Fruit fly (Drosophila melanogaster) whole organism, prepupa: ENCODE measurements around the gene CG5568.

ENCODE experiments used
- Blimp-1 ChIP-seq: fragments of 200-800 bp; sonication (Bioruptor generic); optimal IDR thresholded peaks from 3 replicates; lab custom pipeline; 2017; ENCODE audit warnings: missing biosample characterization, missing genetic modification characterization, mild to moderate bottlenecking, moderate library complexity, missing genetic modification reagents
- CG11294 ChIP-seq: fragments of 200-800 bp; sonication (Bioruptor generic); IDR thresholded peaks from 2 replicates; pipeline ENCODE4 v1.3.6; 2022; ENCODE audit warnings: missing biosample characterization, missing genetic modification characterization
- CG11762 ChIP-seq: fragments of 200-800 bp; sonication (Bioruptor generic); optimal IDR thresholded peaks from 3 replicates; lab custom pipeline; 2016; ENCODE audit warnings: missing biosample characterization, missing genetic modification characterization; ENCODE audit not compliant: insufficient read depth
- CG11902 ChIP-seq: fragments of 200-800 bp; sonication (Bioruptor generic); optimal IDR thresholded peaks from 3 replicates; lab custom pipeline; 2016; ENCODE audit warnings: missing biosample characterization, missing genetic modification characterization
- CG15336 ChIP-seq: fragments of 200-800 bp; sonication (Bioruptor generic); IDR thresholded peaks from 2 replicates; pipeline ENCODE4 v1.3.6; 2022; ENCODE audit warnings: missing biosample characterization, missing genetic modification characterization
- CG1621 ChIP-seq: fragments of 200-800 bp; sonication (Bioruptor generic); optimal IDR thresholded peaks from 3 replicates; lab custom pipeline; 2018; ENCODE audit warnings: missing biosample characterization, mild to moderate bottlenecking, missing genetic modification characterization
- CG16779 ChIP-seq: fragments of 200-800 bp; sonication (Bioruptor generic); optimal IDR thresholded peaks from 3 replicates; lab custom pipeline; 2017; ENCODE audit warnings: missing biosample characterization, mild to moderate bottlenecking, missing genetic modification characterization
- CG3032 ChIP-seq: fragments of 200-800 bp; optimal IDR thresholded peaks from 2 replicates; lab custom pipeline; 2019; ENCODE audit warnings: missing biosample characterization, mild to moderate bottlenecking, missing genetic modification characterization, moderate library complexity
- CG31627 ChIP-seq: fragments of 200-800 bp; sonication (Bioruptor generic); optimal IDR thresholded peaks from 3 replicates; lab custom pipeline; 2016; ENCODE audit warnings: missing biosample characterization, missing genetic modification characterization
- CG32006 ChIP-seq: fragments of 200-800 bp; sonication (Bioruptor generic); optimal IDR thresholded peaks from 3 replicates; lab custom pipeline; 2017; ENCODE audit warnings: missing biosample characterization, mild to moderate bottlenecking, missing genetic modification characterization
- CG34406 ChIP-seq: fragments of 200-800 bp; sonication (Bioruptor generic); optimal IDR thresholded peaks from 3 replicates; lab custom pipeline; 2016; ENCODE audit warnings: missing biosample characterization, missing genetic modification characterization
- CG3919 ChIP-seq: fragments of 200-800 bp; sonication (Bioruptor generic); optimal IDR thresholded peaks from 3 replicates; lab custom pipeline; 2016; ENCODE audit warnings: missing biosample characterization, missing genetic modification characterization
- CG4318 ChIP-seq: fragments of 200-800 bp; sonication (Bioruptor generic); optimal IDR thresholded peaks from 3 replicates; lab custom pipeline; 2017; ENCODE audit warnings: missing biosample characterization, mild to moderate bottlenecking, missing genetic modification characterization
- CG6276 ChIP-seq: fragments of 200-800 bp; sonication (Bioruptor generic); optimal IDR thresholded peaks from 2 replicates; lab custom pipeline; 2017; ENCODE audit warnings: missing biosample characterization, mild to moderate bottlenecking, missing genetic modification characterization
- CG6808 ChIP-seq: fragments of 200-800 bp; sonication (Bioruptor generic); optimal IDR thresholded peaks from 3 replicates; lab custom pipeline; 2017; ENCODE audit warnings: missing biosample characterization, missing genetic modification characterization, mild to moderate bottlenecking, moderate library complexity, missing genetic modification reagents
- CG6854 ChIP-seq: fragments of 200-800 bp; sonication (Bioruptor generic); optimal IDR thresholded peaks from 2 replicates; lab custom pipeline; 2017; ENCODE audit warnings: missing biosample characterization, mild to moderate bottlenecking, missing genetic modification characterization
- CG7368 ChIP-seq: fragments of 200-800 bp; sonication (Bioruptor generic); optimal IDR thresholded peaks from 3 replicates; lab custom pipeline; 2016; ENCODE audit warnings: missing biosample characterization, missing genetic modification characterization
- CG8632 ChIP-seq: fragments of 200-800 bp; sonication (Bioruptor generic); optimal IDR thresholded peaks from 3 replicates; lab custom pipeline; 2016; ENCODE audit warnings: missing biosample characterization, missing genetic modification characterization
- CG9139 ChIP-seq: fragments of 200-800 bp; sonication (Bioruptor generic); optimal IDR thresholded peaks from 3 replicates; lab custom pipeline; 2017; ENCODE audit warnings: missing biosample characterization, mild to moderate bottlenecking, missing genetic modification characterization
- Ets21C ChIP-seq: fragments of 200-800 bp; sonication (Bioruptor generic); optimal IDR thresholded peaks from 3 replicates; lab custom pipeline; 2016; ENCODE audit warnings: missing biosample characterization, missing genetic modification characterization
- Hr38 ChIP-seq: sonication (Bioruptor generic); optimal IDR thresholded peaks from 2 replicates; lab custom pipeline; 2016; ENCODE audit warnings: missing biosample characterization, missing genetic modification characterization
- Hr39 ChIP-seq: fragments of 200-800 bp; sonication (Bioruptor generic); optimal IDR thresholded peaks from 2 replicates; lab custom pipeline; 2016; ENCODE audit warnings: missing biosample characterization, missing genetic modification characterization
- Hr4 ChIP-seq: fragments of 200-800 bp; sonication (Bioruptor generic); optimal IDR thresholded peaks from 3 replicates; lab custom pipeline; 2016; ENCODE audit warnings: missing biosample characterization, missing genetic modification characterization
- Lpt ChIP-seq: fragments of 200-800 bp; sonication (Bioruptor generic); optimal IDR thresholded peaks from 3 replicates; lab custom pipeline; 2016; ENCODE audit warnings: missing biosample characterization, missing genetic modification characterization
- Met ChIP-seq: fragments of 200-800 bp; sonication (Bioruptor generic); optimal IDR thresholded peaks from 3 replicates; lab custom pipeline; 2016; ENCODE audit warnings: missing biosample characterization, missing genetic modification characterization
- Smox ChIP-seq: fragments of 200-800 bp; sonication (Bioruptor generic); optimal IDR thresholded peaks from 3 replicates; lab custom pipeline; 2016; ENCODE audit warnings: missing biosample characterization, missing genetic modification characterization
- Sox102F ChIP-seq: fragments of 200-800 bp; sonication (Bioruptor generic); optimal IDR thresholded peaks from 2 replicates; lab custom pipeline; 2016; ENCODE audit warnings: missing biosample characterization, mild to moderate bottlenecking, missing genetic modification characterization
- Sox14 ChIP-seq: fragments of 200-800 bp; sonication (Bioruptor generic); optimal IDR thresholded peaks from 3 replicates; lab custom pipeline; 2016; ENCODE audit warnings: missing biosample characterization, missing genetic modification characterization
- Sox15 ChIP-seq: fragments of 200-800 bp; sonication (Bioruptor generic); optimal IDR thresholded peaks from 3 replicates; lab custom pipeline; 2016; ENCODE audit warnings: missing biosample characterization, missing genetic modification characterization
- achi ChIP-seq: fragments of 200-800 bp; sonication (Bioruptor generic); optimal IDR thresholded peaks from 3 replicates; lab custom pipeline; 2016; ENCODE audit warnings: missing biosample characterization, missing genetic modification characterization
- acj6 ChIP-seq: fragments of 200-800 bp; sonication (Bioruptor generic); optimal IDR thresholded peaks from 3 replicates; lab custom pipeline; 2016; ENCODE audit warnings: missing biosample characterization, missing genetic modification characterization
- cyc ChIP-seq: fragments of 200-800 bp; sonication (Bioruptor generic); optimal IDR thresholded peaks from 3 replicates; lab custom pipeline; 2016; ENCODE audit warnings: missing biosample characterization, missing genetic modification characterization
- dac ChIP-seq: fragments of 200-800 bp; sonication (Bioruptor generic); optimal IDR thresholded peaks from 2 replicates; lab custom pipeline; 2017; ENCODE audit warnings: missing biosample characterization, mild to moderate bottlenecking, missing genetic modification characterization
- dsx ChIP-seq: fragments of 200-800 bp; optimal IDR thresholded peaks from 3 replicates; lab custom pipeline; 2019; ENCODE audit warnings: missing biosample characterization, mild to moderate bottlenecking, missing genetic modification characterization, moderate library complexity; ENCODE audit not compliant: poor library complexity, severe bottlenecking
- eg ChIP-seq: fragments of 200-800 bp; sonication (Bioruptor generic); IDR thresholded peaks from 3 replicates; pipeline ENCODE4 v1.3.6; 2022; ENCODE audit warnings: missing biosample characterization, missing genetic modification characterization
- esn ChIP-seq: fragments of 200-800 bp; sonication (Bioruptor generic); optimal IDR thresholded peaks from 2 replicates; lab custom pipeline; 2016; ENCODE audit warnings: missing biosample characterization, mild to moderate bottlenecking, missing genetic modification characterization, moderate library complexity
- fd59A ChIP-seq: fragments of 200-800 bp; sonication (Bioruptor generic); optimal IDR thresholded peaks from 2 replicates; lab custom pipeline; 2017; ENCODE audit warnings: missing biosample characterization, mild to moderate bottlenecking, missing genetic modification characterization, missing genetic modification reagents
- fd85E ChIP-seq: fragments of 200-800 bp; sonication (Bioruptor generic); optimal IDR thresholded peaks from 3 replicates; lab custom pipeline; 2016; ENCODE audit warnings: missing biosample characterization, missing genetic modification characterization
- fkh ChIP-seq: fragments of 200-800 bp; sonication (Bioruptor generic); optimal IDR thresholded peaks from 3 replicates; lab custom pipeline; 2017; ENCODE audit warnings: missing biosample characterization, mild to moderate bottlenecking, missing genetic modification characterization, moderate library complexity
- lz ChIP-seq: fragments of 200-800 bp; sonication (Bioruptor generic); optimal IDR thresholded peaks from 3 replicates; lab custom pipeline; 2016; ENCODE audit warnings: missing biosample characterization, missing genetic modification characterization
- net ChIP-seq: fragments of 200-800 bp; sonication (Bioruptor generic); optimal IDR thresholded peaks from 3 replicates; lab custom pipeline; 2016; ENCODE audit warnings: missing biosample characterization, missing genetic modification characterization
- spab ChIP-seq: fragments of 200-800 bp; sonication (Bioruptor generic); optimal IDR thresholded peaks from 2 replicates; lab custom pipeline; 2017; ENCODE audit warnings: missing biosample characterization, mild to moderate bottlenecking, missing genetic modification characterization, missing genetic modification reagents
- ss ChIP-seq, 2 experiments: fragments of 200-800 bp; sonication (Bioruptor generic); optimal IDR thresholded peaks; 2 replicates in 1 of 2; 3 replicates in 1 of 2; lab custom pipeline; 2017 to 2018; ENCODE audit warnings: mild to moderate bottlenecking in 2 of 2, missing biosample characterization in 2 of 2, missing genetic modification characterization in 2 of 2, moderate library complexity in 1 of 2
- svp ChIP-seq: fragments of 200-800 bp; sonication (Bioruptor generic); peaks from one replicate; lab custom pipeline; 2016; ENCODE audit warnings: missing biosample characterization, missing genetic modification characterization
- vri ChIP-seq: fragments of 200-800 bp; sonication (Bioruptor generic); optimal IDR thresholded peaks from 3 replicates; lab custom pipeline; 2016; ENCODE audit warnings: missing biosample characterization, mild to moderate bottlenecking, missing genetic modification characterization

Gene CG5568

dm6 chr3L:5840847-5841246, 30.5 kb upstream of the CG5568 start (continued):
- TF ChIP-seq Sox15 (GFP tag; lab: Kevin White, UChicago) (no peak), CG9139 (GFP tag; lab: Kevin White, UChicago) (no peak), CG6808 (GFP tag; lab: Kevin White, UChicago) (no peak), Met (no peak), CG6276 (GFP tag; lab: Kevin White, UChicago) (no peak), CG16779 (tag; lab: Kevin White, UChicago) (no peak), fd59A (GFP tag; lab: Kevin White, UChicago) (no peak), esn (peak; percentile 32), Hr38 (GFP tag; lab: Kevin White, UChicago) (no peak), acj6 (GFP tag; lab: Kevin White, UChicago) (peak; percentile 27), fd85E (GFP tag; lab: Kevin White, UChicago) (no peak), cyc (GFP tag; lab: Kevin White, UChicago) (peak; percentile 40), CG3919 (peak; percentile 4), spab (peak; percentile 4), CG4318 (no peak), Hr39 (GFP tag; lab: Kevin White, UChicago) (peak; percentile 7), Smox (GFP tag; lab: Kevin White, UChicago) (peak; percentile 19), lz (GFP tag; lab: Kevin White, UChicago) (peak; percentile 20), Blimp-1 (GFP tag; lab: Kevin White, UChicago) (no peak), svp (GFP tag; lab: Kevin White, UChicago) (peak; percentile 53), Hr4 (no peak)

dm6 chr3L:5843895-5844576, 27.3 kb upstream of the CG5568 start:
- peak; percentile 69 for TF ChIP-seq svp (GFP tag; lab: Kevin White, UChicago)
- peak; percentile 10 for TF ChIP-seq net (GFP tag; lab: Kevin White, UChicago)
- peak; percentile 11; the same call in 1 of the 2 replicates for TF ChIP-seq CG15336
- peak; percentile 16 for TF ChIP-seq CG6276 (GFP tag; lab: Kevin White, UChicago)
- no peak for TF ChIP-seq esn
- TF ChIP-seq Lpt = no peak
- TF ChIP-seq CG3919 = no peak
- TF ChIP-seq ss (GFP tag; optimal IDR thresholded peaks at IDR 0.05; lab: Kevin White, UChicago) = peak in 1 of 2 experiments; percentile 8
- TF ChIP-seq eg (GFP tag; lab: Robert Waterston, UW) = peak; percentile 36; the same call in 1 of the 3 replicates
- TF ChIP-seq dsx (GFP tag; lab: Kevin White, UChicago) = peak; percentile 19
- peak; percentile 70 for TF ChIP-seq CG1621 (tag; lab: Kevin White, UChicago)

DNA sequence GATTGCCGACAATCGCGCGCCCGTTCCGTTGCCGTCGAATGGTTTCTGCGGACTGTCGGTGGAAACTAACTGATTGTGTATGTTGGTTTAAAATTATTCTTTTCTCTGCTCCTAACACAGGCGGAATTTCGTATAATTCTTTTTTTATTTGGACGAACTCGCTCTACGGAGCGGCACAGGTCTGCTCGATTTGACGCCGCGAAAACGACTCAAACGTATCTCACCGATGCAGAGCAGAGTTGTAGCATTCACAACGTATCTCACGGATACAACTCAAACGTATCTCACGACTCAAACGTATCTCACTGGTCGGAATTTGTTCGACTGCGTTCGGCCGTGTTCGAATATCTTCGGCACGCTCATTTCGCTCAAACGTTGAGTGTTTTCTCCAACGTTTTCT, 25.8 kb upstream of the CG5568 start, which contains the start of gene vn:
Gene vn (minus strand): TSS at position 199 of the 400 bp plus-strand sequence.
- TF ChIP-seq CG1621 (tag; lab: Kevin White, UChicago) (peak; percentile 4), CG7368 (GFP tag; lab: Kevin White, UChicago) (no peak), CG11294 (no peak), fkh (peak; percentile 10), Hr4 (no peak), CG6808 (GFP tag; lab: Kevin White, UChicago) (no peak), CG34406 (GFP tag; lab: Kevin White, UChicago) (no peak), ss (GFP tag; optimal IDR thresholded peaks at IDR 0.05; lab: Kevin White, UChicago) (no peak), eg (GFP tag; lab: Robert Waterston, UW) (peak; percentile 50; the same call in 1 of the 3 replicates), CG11902 (GFP tag; lab: Kevin White, UChicago) (no peak), CG3032 (tag; lab: Kevin White, UChicago) (no peak), CG3919 (peak; percentile 27), Hr39 (GFP tag; lab: Kevin White, UChicago) (no peak), CG11762 (GFP tag; lab: Kevin White, UChicago) (no peak), fd85E (GFP tag; lab: Kevin White, UChicago) (no peak), svp (GFP tag; lab: Kevin White, UChicago) (no peak), Met (no peak), CG15336 (peak; percentile 37; the same call in 1 of the 2 replicates), vri (GFP tag; lab: Kevin White, UChicago) (peak; percentile 4), CG32006 (no peak), CG6276 (GFP tag; lab: Kevin White, UChicago) (peak; percentile 83), Sox14 (GFP tag; lab: Kevin White, UChicago) (no peak), achi (GFP tag; lab: Kevin White, UChicago) (no peak), CG31627 (GFP tag; lab: Kevin White, UChicago) (no peak), cyc (GFP tag; lab: Kevin White, UChicago) (no peak), dac (GFP tag; lab: Kevin White, UChicago) (no peak), Smox (GFP tag; lab: Kevin White, UChicago) (no peak), CG8632 (GFP tag; lab: Kevin White, UChicago) (no peak), CG6854 (no peak), Ets21C (GFP tag; lab: Kevin White, UChicago) (no peak), Sox102F (GFP tag; lab: Kevin White, UChicago) (no peak)
